Worm (Caenorhabditis elegans) whole organism, L3 larva: Measurements from ENCODE around the gene cids-1.
A peak's percentile ranks its signal among the peaks of the same experiment; 100 is the strongest.

Experiments used
- ceh-28 ChIP-seq: fragments of 150-350 bp; optimal IDR thresholded peaks from 2 replicates; lab custom pipeline; 2014; ENCODE audit warnings: missing biosample characterization, missing genetic modification reagents, missing genetic modification characterization
- ceh-82 ChIP-seq: fragments of 150-350 bp; optimal IDR thresholded peaks from 2 replicates; lab custom pipeline; 2014; ENCODE audit warnings: missing biosample characterization, missing genetic modification characterization
- daf-12 ChIP-seq: fragments of 150-350 bp; optimal IDR thresholded peaks from 2 replicates; lab custom pipeline; 2014; ENCODE audit warnings: missing biosample characterization, missing genetic modification reagents, missing genetic modification characterization
- egl-27 ChIP-seq: sonication (generic microtip); optimal IDR thresholded peaks from 4 replicates; lab custom pipeline; 2017; ENCODE audit warnings: missing biosample characterization, missing genetic modification reagents, missing genetic modification characterization
- egl-5 ChIP-seq: fragments of 150-350 bp; optimal IDR thresholded peaks from 2 replicates; lab custom pipeline; 2017; ENCODE audit warnings: missing biosample characterization, missing genetic modification reagents, missing genetic modification characterization, inconsistent platforms
- elt-2 ChIP-seq: sonication (generic microtip); optimal IDR thresholded peaks from 2 replicates; lab custom pipeline; 2016; ENCODE audit warnings: missing genetic modification reagents, mild to moderate bottlenecking, missing genetic modification characterization, missing compliant biosample characterization
- elt-3 ChIP-seq, 3 experiments: fragments of 150-350 bp in 1 of 3; sonication (generic microtip) in 2 of 3; optimal IDR thresholded peaks; 2 replicates in 2 of 3; 4 replicates in 1 of 3; lab custom pipeline; 2014 to 2017; ENCODE audit warnings: missing biosample characterization in 3 of 3, missing genetic modification characterization in 3 of 3
- eor-1 ChIP-seq, 2 experiments: fragments of 150-350 bp; optimal IDR thresholded peaks; 2 replicates each; lab custom pipeline; 2014 to 2018; ENCODE audit warnings: missing biosample characterization in 2 of 2, missing genetic modification characterization in 2 of 2
- fkh-10 ChIP-seq: sonication (generic microtip); optimal IDR thresholded peaks from 2 replicates; lab custom pipeline; 2017; ENCODE audit warnings: missing biosample characterization, missing genetic modification reagents, missing genetic modification characterization
- fkh-2 ChIP-seq: fragments of 150-350 bp; optimal IDR thresholded peaks from 2 replicates; lab custom pipeline; 2014; ENCODE audit warnings: missing biosample characterization, missing genetic modification reagents, missing genetic modification characterization
- fos-1 ChIP-seq: fragments of 150-350 bp; optimal IDR thresholded peaks from 2 replicates; lab custom pipeline; 2014; ENCODE audit warnings: missing biosample characterization, missing genetic modification characterization
- jun-1 ChIP-seq: fragments of 150-350 bp; optimal IDR thresholded peaks from 2 replicates; lab custom pipeline; 2014; ENCODE audit warnings: missing biosample characterization, missing genetic modification reagents, missing genetic modification characterization
- lin-15B ChIP-seq: fragments of 150-350 bp; optimal IDR thresholded peaks from 2 replicates; lab custom pipeline; 2014; ENCODE audit warnings: missing biosample characterization, missing genetic modification characterization
- lin-39 ChIP-seq: fragments of 150-350 bp; optimal IDR thresholded peaks from 2 replicates; lab custom pipeline; 2018; ENCODE audit warnings: missing biosample characterization, missing genetic modification reagents, missing genetic modification characterization
- lsy-12 ChIP-seq: sonication (generic microtip); optimal IDR thresholded peaks from 2 replicates; lab custom pipeline; 2016; ENCODE audit warnings: mild to moderate bottlenecking, missing genetic modification characterization, missing compliant biosample characterization
- nfya-1 ChIP-seq: sonication (generic microtip); optimal IDR thresholded peaks from 2 replicates; lab custom pipeline; 2017; ENCODE audit warnings: missing genetic modification characterization, mild to moderate bottlenecking, missing compliant biosample characterization, antibody characterized with exemption, moderate library complexity; ENCODE audit not compliant: insufficient read depth
- nhr-23 ChIP-seq: fragments of 150-350 bp; optimal IDR thresholded peaks from 2 replicates; lab custom pipeline; 2014; ENCODE audit warnings: missing biosample characterization, missing genetic modification reagents, missing genetic modification characterization
- nhr-237 ChIP-seq: fragments of 150-350 bp; optimal IDR thresholded peaks from 2 replicates; lab custom pipeline; 2014; ENCODE audit warnings: missing biosample characterization, missing genetic modification characterization
- nhr-25 ChIP-seq: sonication (generic microtip); optimal IDR thresholded peaks from 2 replicates; lab custom pipeline; 2017; ENCODE audit warnings: missing biosample characterization, missing genetic modification characterization
- nhr-76 ChIP-seq: fragments of 150-350 bp; sonication (generic microtip); optimal IDR thresholded peaks from 5 replicates; lab custom pipeline; 2014; ENCODE audit warnings: missing biosample characterization, missing genetic modification characterization
- pha-4 ChIP-seq: fragments of 150-350 bp; optimal IDR thresholded peaks from 2 replicates; lab custom pipeline; 2014; ENCODE audit warnings: missing biosample characterization, missing genetic modification reagents, missing genetic modification characterization
- pqm-1 ChIP-seq: fragments of 150-350 bp; optimal IDR thresholded peaks from 2 replicates; lab custom pipeline; 2017; ENCODE audit warnings: missing biosample characterization, missing genetic modification characterization, inconsistent platforms
- skn-1 ChIP-seq: fragments of 150-350 bp; optimal IDR thresholded peaks from 2 replicates; lab custom pipeline; 2014; ENCODE audit warnings: missing biosample characterization, missing genetic modification characterization
- snpc-4 ChIP-seq: fragments of 150-350 bp; optimal IDR thresholded peaks from 2 replicates; lab custom pipeline; 2014; ENCODE audit warnings: missing biosample characterization, missing genetic modification characterization
- zag-1 ChIP-seq: fragments of 150-350 bp; optimal IDR thresholded peaks from 2 replicates; lab custom pipeline; 2014; ENCODE audit warnings: missing biosample characterization, missing genetic modification characterization
- ztf-11 ChIP-seq: fragments of 150-350 bp; optimal IDR thresholded peaks from 2 replicates; lab custom pipeline; 2014; ENCODE audit warnings: missing biosample characterization, missing genetic modification characterization

cids-1 gene

DNA sequence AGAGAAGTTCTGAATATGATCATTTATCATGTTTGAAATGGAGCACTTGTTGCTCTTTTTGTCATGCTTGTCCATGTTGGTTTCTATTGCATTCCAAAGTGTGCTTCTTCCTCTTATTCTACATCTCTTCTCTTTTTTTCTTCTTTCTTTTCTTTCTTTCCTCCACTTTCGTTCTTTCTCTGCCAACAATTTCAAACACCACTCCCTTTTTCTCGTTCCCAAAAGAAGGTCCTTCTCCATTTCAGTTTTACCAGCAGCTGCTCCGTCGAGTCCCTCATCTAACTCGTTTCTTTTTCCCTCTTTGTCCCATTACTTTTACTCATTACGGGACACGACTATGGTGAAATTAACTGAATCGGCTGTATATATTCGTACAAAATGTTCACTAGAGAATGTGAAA lies 10.7 kb downstream of the cids-1 start, which contains the start of gene F09G8.5:
Gene F09G8.5, plus strand, starts transcription at position 38 of the 400 bp plus-strand sequence.
- TF ChIP-seq lin-39 (tag; lab: Kevin White, UChicago): peak; percentile 53
- TF ChIP-seq skn-1 (tag; lab: Kevin White, UChicago): no peak
- no peak for TF ChIP-seq ceh-82 (tag; lab: Kevin White, UChicago)
- TF ChIP-seq elt-2 (tag; lab: Kevin White, UChicago): no peak
- no peak for TF ChIP-seq nhr-76 (tag; lab: Kevin White, UChicago)

DNA sequence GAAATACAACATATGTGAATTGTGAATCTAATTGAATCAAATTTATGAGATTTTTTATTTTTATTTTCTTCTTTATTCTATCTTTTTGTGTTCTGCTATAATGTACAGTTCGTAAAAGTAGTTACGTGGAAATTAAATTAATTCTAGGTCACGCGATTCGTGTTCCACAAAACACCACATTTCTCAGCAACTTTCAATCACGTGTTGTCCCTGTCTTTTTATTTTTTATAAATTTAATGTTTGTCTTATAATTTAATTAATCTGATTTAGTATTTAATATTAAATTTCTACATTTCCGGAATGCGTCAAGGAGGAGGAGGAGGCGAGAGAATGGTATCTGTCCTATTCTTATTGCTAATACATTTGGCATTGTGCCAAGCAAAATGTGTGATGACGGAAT lies 13.8 kb downstream of the cids-1 start, which contains the start of gene ncr-2:
Gene ncr-2, plus strand, starts transcription at position 301 of the 400 bp plus-strand sequence.
- TF ChIP-seq egl-5 (tag; lab: Kevin White, UChicago) (no peak), nhr-76 (tag; lab: Kevin White, UChicago) (no peak), lsy-12 (tag; lab: Kevin White, UChicago) (no peak)
- TF ChIP-seq, all 47 proteins: peak for 0

DNA sequence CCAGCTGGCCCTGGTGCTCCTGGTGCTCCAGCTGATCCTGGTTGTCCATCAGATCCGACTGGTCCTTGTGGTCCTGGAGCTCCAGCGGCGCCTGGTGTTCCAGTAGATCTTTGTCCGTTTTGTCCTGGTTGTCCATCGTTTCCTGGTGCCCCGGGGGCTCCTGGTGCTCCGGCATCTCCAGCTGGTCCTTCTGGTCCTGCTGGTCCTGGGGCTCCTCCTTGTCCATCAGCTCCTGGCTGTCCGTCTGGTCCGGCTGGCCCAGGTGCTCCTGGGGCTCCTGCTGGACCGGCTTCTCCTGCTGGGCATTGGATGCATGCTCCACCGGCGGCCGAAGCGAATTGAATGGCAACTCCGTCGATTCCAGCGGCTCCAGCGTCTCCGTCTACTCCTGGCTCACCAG lies 18.4 kb downstream of the cids-1 start:
- TF ChIP-seq skn-1 (tag; lab: Kevin White, UChicago) (no peak), daf-12 (tag; lab: Kevin White, UChicago) (no peak), lin-39 (tag; lab: Kevin White, UChicago) (no peak), elt-3 (tag; optimal IDR thresholded peaks at IDR 0.05; lab: Kevin White, UChicago) (no peak), snpc-4 (no peak), nfya-1 (no peak)

DNA sequence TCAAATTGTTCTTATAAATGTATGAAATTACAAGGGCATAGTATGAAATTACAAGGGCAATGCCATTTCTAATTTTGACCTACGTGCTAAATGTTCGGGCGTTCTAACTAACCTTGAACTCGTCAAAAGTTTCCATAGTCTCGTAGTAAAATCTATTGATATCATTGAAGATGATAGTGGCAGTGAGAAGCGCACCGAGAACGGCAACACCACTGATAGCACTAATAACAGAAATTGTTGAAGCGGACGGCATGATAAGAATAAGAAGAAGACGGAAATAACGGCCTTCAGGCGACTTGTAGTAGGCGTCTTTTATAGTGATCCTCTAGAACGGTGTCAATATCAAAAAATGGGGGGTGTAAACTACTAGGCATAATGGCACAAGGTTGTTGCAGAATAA lies 19.1 kb downstream of the cids-1 start, which contains the start of gene col-91:
Gene col-91, minus strand, starts transcription at position 288 of the 400 bp plus-strand sequence.
- TF ChIP-seq pqm-1 (tag; lab: Kevin White, UChicago) (no peak), nhr-25 (tag; lab: Kevin White, UChicago) (peak; percentile 78), zag-1 (no peak), elt-3 (tag; optimal IDR thresholded peaks at IDR 0.05; lab: Kevin White, UChicago) (peak in 1 of 3 experiments; percentile 90)

ce11 chrIII:8265753-8266152 lies 21.5 kb downstream of the cids-1 start, which contains the start of gene mrps-9:
Gene mrps-9, plus strand, starts transcription at chrIII:8266062.
- no peak for TF ChIP-seq lsy-12 (tag; lab: Kevin White, UChicago)
- TF ChIP-seq nhr-237: no peak
- TF ChIP-seq egl-27 (tag; lab: Kevin White, UChicago): no peak
- TF ChIP-seq nfya-1: peak; percentile 3
- TF ChIP-seq ztf-11 (tag; lab: Kevin White, UChicago): no peak
- TF ChIP-seq lin-15B (tag; lab: Kevin White, UChicago): peak; percentile 51
- no peak for TF ChIP-seq jun-1

- peak; percentile 51 for TF ChIP-seq nfya-1
- no peak for TF ChIP-seq eor-1 (tag; optimal IDR thresholded peaks at IDR 0.05; lab: Kevin White, UChicago)
- no peak for TF ChIP-seq zag-1
- TF ChIP-seq nhr-25 (tag; lab: Kevin White, UChicago): peak; percentile 9
- TF ChIP-seq ceh-28 (tag; lab: Kevin White, UChicago): no peak
- no peak for TF ChIP-seq fos-1
- peak; percentile 26 for TF ChIP-seq snpc-4
- peak; percentile 61 for TF ChIP-seq pha-4 (tag; lab: Kevin White, UChicago)
- peak; percentile 42 for TF ChIP-seq nhr-23 (tag; lab: Kevin White, UChicago)
- peak; percentile 71 for TF ChIP-seq lin-15B (tag; lab: Kevin White, UChicago)
- TF ChIP-seq, all 47 proteins: peak for 6
Measured at ce11 chrIII:8268296-8268695, 24.1 kb downstream of the cids-1 start, which contains the start of the genes F09G8.7 and crn-7. Gene F09G8.7, minus strand, starts transcription at chrIII:8268355. Gene crn-7, plus strand, starts transcription at chrIII:8268531.

DNA sequence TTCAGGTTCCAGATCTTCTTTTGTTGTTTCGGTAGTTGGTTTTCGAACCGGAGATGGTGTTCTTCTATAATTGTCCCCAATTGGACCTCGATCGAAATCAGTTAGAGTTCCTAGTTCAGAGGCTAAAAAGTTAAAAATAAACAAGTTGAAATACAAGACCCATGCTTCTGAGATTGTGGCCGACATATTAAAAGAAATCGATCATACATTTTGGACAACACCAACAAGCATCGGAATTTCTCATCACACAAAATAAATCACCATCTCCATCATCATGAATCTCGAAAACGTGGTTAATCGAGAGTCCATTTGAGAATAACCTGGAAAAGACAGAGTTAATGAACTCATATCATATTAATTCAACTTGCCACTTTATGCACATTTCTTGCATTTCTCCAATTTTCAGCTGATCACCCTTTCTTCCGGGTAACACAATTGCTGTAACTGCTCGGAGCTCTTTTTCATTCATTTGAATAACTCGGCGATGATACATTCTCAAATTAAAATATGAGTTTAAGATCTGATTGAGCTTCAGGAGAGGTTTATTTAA lies 27.5 kb downstream of the cids-1 start, which contains the start of the genes mps-4 and F09G8.10:
Gene mps-4, minus strand, starts transcription at position 101 of the 550 bp plus-strand sequence.
Gene F09G8.10, minus strand, starts transcription at position 500 of the 550 bp plus-strand sequence.
- TF ChIP-seq fkh-2 (tag; lab: Kevin White, UChicago): no peak
- no peak for TF ChIP-seq nhr-76 (tag; lab: Kevin White, UChicago)
- no peak for TF ChIP-seq fkh-10
- no peak for TF ChIP-seq lin-39 (tag; lab: Kevin White, UChicago)
- TF ChIP-seq lin-15B (tag; lab: Kevin White, UChicago): no peak
